Worm (Caenorhabditis elegans) whole organism, midembryonic: ENCODE results near the gene Y26E6A.3.

ENCODE experiments used
- cog-1 ChIP-seq: sonication (generic microtip); optimal IDR thresholded peaks from 2 replicates; lab custom pipeline; 2016; ENCODE audit warnings: missing genetic modification characterization, missing compliant biosample characterization
- flt-1 ChIP-seq: fragments of 200-800 bp; sonication (Bioruptor generic); IDR thresholded peaks from 2 replicates; pipeline ENCODE4 v1.3.6; 2022; ENCODE audit warnings: missing genetic modification characterization, missing compliant biosample characterization
- klf-2 ChIP-seq: fragments of 200-800 bp; sonication (Bioruptor generic); conservative IDR thresholded peaks from 2 replicates; pipeline ENCODE4 v1.3.6; 2022; ENCODE audit warnings: missing genetic modification reagents, missing genetic modification characterization, missing compliant biosample characterization
- tab-1 ChIP-seq: fragments of 200-800 bp; sonication (Bioruptor generic); IDR thresholded peaks from 2 replicates; pipeline ENCODE4 v1.3.6; 2022; ENCODE audit warnings: missing genetic modification characterization, missing compliant biosample characterization
- ztf-23 ChIP-seq: fragments of 200-800 bp; sonication (Bioruptor generic); IDR thresholded peaks from 2 replicates; pipeline ENCODE4 v1.3.6; 2022; ENCODE audit warnings: missing genetic modification reagents, missing genetic modification characterization, missing compliant biosample characterization

ce11 chrX:13934574-13934973 lies 24.8 kb upstream of the Y26E6A.3 start, which contains the start of gene elt-3:
- TF ChIP-seq ztf-23 (GFP tag; lab: Robert Waterston, UW) (no peak), cog-1 (no peak), klf-2 (no peak), flt-1 (no peak), tab-1 (GFP tag; lab: Robert Waterston, UW) (no peak)
